Worm (Caenorhabditis elegans) whole organism, midembryonic: ENCODE measurements around the gene ptb-1.

Experiments
- T22C8.4 ChIP-seq: fragments of 200-800 bp; sonication (Bioruptor generic); IDR thresholded peaks from 2 replicates; pipeline ENCODE4 v1.3.6; 2022; ENCODE audit warnings: missing genetic modification characterization, missing compliant biosample characterization
- cog-1 ChIP-seq: sonication (generic microtip); optimal IDR thresholded peaks from 2 replicates; lab custom pipeline; 2016; ENCODE audit warnings: missing genetic modification characterization, missing compliant biosample characterization
- flt-1 ChIP-seq: fragments of 200-800 bp; sonication (Bioruptor generic); IDR thresholded peaks from 2 replicates; pipeline ENCODE4 v1.3.6; 2022; ENCODE audit warnings: missing genetic modification characterization, missing compliant biosample characterization
- klf-2 ChIP-seq: fragments of 200-800 bp; sonication (Bioruptor generic); conservative IDR thresholded peaks from 2 replicates; pipeline ENCODE4 v1.3.6; 2022; ENCODE audit warnings: missing genetic modification reagents, missing genetic modification characterization, missing compliant biosample characterization
- med-1 ChIP-seq: sonication (generic microtip); optimal IDR thresholded peaks from 2 replicates; lab custom pipeline; 2017; ENCODE audit warnings: missing genetic modification characterization, mild to moderate bottlenecking, missing compliant biosample characterization, antibody characterized with exemption, missing genetic modification reagents; ENCODE audit not compliant: insufficient read depth
- ref-1 ChIP-seq: fragments of 200-800 bp; sonication (Bioruptor generic); conservative IDR thresholded peaks from 2 replicates; pipeline ENCODE4 v1.3.6; 2022; ENCODE audit warnings: missing genetic modification reagents, missing genetic modification characterization, missing compliant biosample characterization
- tab-1 ChIP-seq: fragments of 200-800 bp; sonication (Bioruptor generic); IDR thresholded peaks from 2 replicates; pipeline ENCODE4 v1.3.6; 2022; ENCODE audit warnings: missing genetic modification characterization, missing compliant biosample characterization
- ztf-23 ChIP-seq: fragments of 200-800 bp; sonication (Bioruptor generic); IDR thresholded peaks from 2 replicates; pipeline ENCODE4 v1.3.6; 2022; ENCODE audit warnings: missing genetic modification reagents, missing genetic modification characterization, missing compliant biosample characterization
- ztf-29 ChIP-seq: fragments of 200-800 bp; sonication (Bioruptor generic); IDR thresholded peaks from 2 replicates; pipeline ENCODE4 v1.3.6; 2022; ENCODE audit warnings: missing genetic modification reagents, missing genetic modification characterization, missing compliant biosample characterization

ptb-1 gene

ce11 chrII:10680130-10680529 is 4.7 kb downstream of the ptb-1 start:
- TF ChIP-seq flt-1 (GFP tag; lab: Robert Waterston, UW) (no peak), ztf-29 (GFP tag; lab: Robert Waterston, UW) (no peak), T22C8.4 (GFP tag; lab: Robert Waterston, UW) (no peak), tab-1 (GFP tag; lab: Robert Waterston, UW) (no peak), med-1 (GFP tag; lab: Kevin White, UChicago) (no peak), ref-1 (GFP tag; lab: Robert Waterston, UW) (no peak), klf-2 (GFP tag; lab: Robert Waterston, UW) (no peak), ztf-23 (no peak), cog-1 (tag; lab: Kevin White, UChicago) (no peak)

- no peak for TF ChIP-seq T22C8.4 (GFP tag; lab: Robert Waterston, UW)
- TF ChIP-seq ztf-23, result no peak
- TF ChIP-seq med-1 (GFP tag; lab: Kevin White, UChicago), result no peak
- TF ChIP-seq klf-2 (GFP tag; lab: Robert Waterston, UW), result no peak
These were observed 5.2 kb downstream of the ptb-1 start for ce11 chrII:10680614-10681013.

ce11 chrII:10684954-10685353 is 9.6 kb downstream of the ptb-1 start:
- no peak for TF ChIP-seq ref-1 (GFP tag; lab: Robert Waterston, UW)
- TF ChIP-seq klf-2 (GFP tag; lab: Robert Waterston, UW), result no peak
- TF ChIP-seq med-1 (GFP tag; lab: Kevin White, UChicago), result no peak
- no peak for TF ChIP-seq ztf-23
- TF ChIP-seq cog-1 (tag; lab: Kevin White, UChicago), result no peak
- no peak for TF ChIP-seq flt-1 (GFP tag; lab: Robert Waterston, UW)

- no peak for TF ChIP-seq med-1 (GFP tag; lab: Kevin White, UChicago)
- TF ChIP-seq ref-1 (GFP tag; lab: Robert Waterston, UW), result no peak
- TF ChIP-seq ztf-29 (GFP tag; lab: Robert Waterston, UW), result no peak
- no peak for TF ChIP-seq T22C8.4 (GFP tag; lab: Robert Waterston, UW)
- TF ChIP-seq ztf-23, result no peak
- no peak for TF ChIP-seq klf-2 (GFP tag; lab: Robert Waterston, UW)
- TF ChIP-seq cog-1 (tag; lab: Kevin White, UChicago), result no peak
- TF ChIP-seq tab-1 (GFP tag; lab: Robert Waterston, UW), result no peak
- no peak for TF ChIP-seq flt-1 (GFP tag; lab: Robert Waterston, UW)
These were observed 18.3 kb downstream of the ptb-1 start, which contains the start of gene gbh-1 for ce11 chrII:10693655-10694054. Gene gbh-1 (minus strand): TSS chrII:10693803.

ce11 chrII:10694713-10695112 is 19.3 kb downstream of the ptb-1 start, which contains the start of gene lgc-57:
Gene lgc-57 (plus strand): TSS chrII:10695013.
- TF ChIP-seq ztf-23 (no peak), klf-2 (GFP tag; lab: Robert Waterston, UW) (no peak), T22C8.4 (GFP tag; lab: Robert Waterston, UW) (no peak), ztf-29 (GFP tag; lab: Robert Waterston, UW) (no peak), flt-1 (GFP tag; lab: Robert Waterston, UW) (no peak), ref-1 (GFP tag; lab: Robert Waterston, UW) (no peak), cog-1 (tag; lab: Kevin White, UChicago) (no peak), tab-1 (GFP tag; lab: Robert Waterston, UW) (no peak), med-1 (GFP tag; lab: Kevin White, UChicago) (no peak)

ce11 chrII:10696060-10696459 is 20.7 kb downstream of the ptb-1 start:
- TF ChIP-seq T22C8.4 (GFP tag; lab: Robert Waterston, UW), result no peak
- TF ChIP-seq ref-1 (GFP tag; lab: Robert Waterston, UW), result no peak
- TF ChIP-seq med-1 (GFP tag; lab: Kevin White, UChicago), result no peak
- TF ChIP-seq ztf-23, result no peak
- no peak for TF ChIP-seq klf-2 (GFP tag; lab: Robert Waterston, UW)
- no peak for TF ChIP-seq ztf-29 (GFP tag; lab: Robert Waterston, UW)
- TF ChIP-seq cog-1 (tag; lab: Kevin White, UChicago), result no peak
- no peak for TF ChIP-seq flt-1 (GFP tag; lab: Robert Waterston, UW)
- no peak for TF ChIP-seq tab-1 (GFP tag; lab: Robert Waterston, UW)

- no peak for TF ChIP-seq T22C8.4 (GFP tag; lab: Robert Waterston, UW)
- TF ChIP-seq ztf-29 (GFP tag; lab: Robert Waterston, UW), result no peak
- 0 out of 2 replicates have a peak, but pooled peaks have one; percentile 23 for TF ChIP-seq ztf-23
These were observed 28.4 kb downstream of the ptb-1 start, which contains the start of gene col-79 for ce11 chrII:10703594-10704384. Gene col-79 (plus strand): TSS chrII:10703613.

ce11 chrII:10704575-10705170 is 29.3 kb downstream of the ptb-1 start, which contains the start of gene col-39:
Gene col-39 (plus strand): TSS chrII:10704916.
- TF ChIP-seq cog-1 (tag; lab: Kevin White, UChicago), result no peak
- no peak for TF ChIP-seq T22C8.4 (GFP tag; lab: Robert Waterston, UW)
- TF ChIP-seq flt-1 (GFP tag; lab: Robert Waterston, UW), result no peak
- no peak for TF ChIP-seq med-1 (GFP tag; lab: Kevin White, UChicago)
- TF ChIP-seq klf-2 (GFP tag; lab: Robert Waterston, UW), result no peak
- no peak for TF ChIP-seq ref-1 (GFP tag; lab: Robert Waterston, UW)
- TF ChIP-seq ztf-23, result no peak
- no peak for TF ChIP-seq tab-1 (GFP tag; lab: Robert Waterston, UW)
- TF ChIP-seq ztf-29 (GFP tag; lab: Robert Waterston, UW), result no peak
